Fruit fly (Drosophila melanogaster) whole organism, embryonic: ENCODE data around the gene CG15728.

Experiments used
- Aef1 ChIP-seq: fragments of 200-800 bp; sonication (Bioruptor generic); IDR thresholded peaks from 3 replicates; pipeline ENCODE4 v1.3.6; 2022; ENCODE audit warnings: missing biosample characterization, missing genetic modification characterization
- BEAF-32 ChIP-seq: fragments of 200-800 bp; sonication (Bioruptor generic); optimal IDR thresholded peaks from 3 replicates; lab custom pipeline; 2017; ENCODE audit warnings: missing biosample characterization, missing genetic modification characterization, mild to moderate bottlenecking, moderate library complexity, missing genetic modification reagents
- Blimp-1 ChIP-seq: fragments of 200-800 bp; sonication (Bioruptor generic); optimal IDR thresholded peaks from 3 replicates; lab custom pipeline; 2018; ENCODE audit warnings: missing biosample characterization, missing genetic modification characterization, mild to moderate bottlenecking, moderate library complexity, missing genetic modification reagents
- CG10462 ChIP-seq: fragments of 200-800 bp; sonication (Bioruptor generic); optimal IDR thresholded peaks from 2 replicates; lab custom pipeline; 2016; ENCODE audit warnings: missing biosample characterization, missing genetic modification characterization
- CG10979 ChIP-seq: fragments of 200-800 bp; sonication (Bioruptor generic); optimal IDR thresholded peaks from 2 replicates; lab custom pipeline; 2018; ENCODE audit warnings: missing biosample characterization, mild to moderate bottlenecking, missing genetic modification characterization, moderate library complexity
- CG11504 ChIP-seq: fragments of 200-800 bp; sonication (Bioruptor generic); optimal IDR thresholded peaks from 3 replicates; lab custom pipeline; 2019; ENCODE audit warnings: missing biosample characterization, mild to moderate bottlenecking, missing genetic modification characterization, moderate library complexity
- CG12236 ChIP-seq: fragments of 200-800 bp; sonication (Bioruptor generic); optimal IDR thresholded peaks from 2 replicates; lab custom pipeline; 2016; ENCODE audit warnings: missing biosample characterization, missing genetic modification characterization
- CG12299 ChIP-seq: fragments of 200-800 bp; sonication (Bioruptor generic); optimal IDR thresholded peaks from 2 replicates; lab custom pipeline; 2018; ENCODE audit warnings: missing biosample characterization, mild to moderate bottlenecking, missing genetic modification characterization
- CG1529 ChIP-seq: fragments of 200-800 bp; sonication (Bioruptor generic); optimal IDR thresholded peaks from 3 replicates; lab custom pipeline; 2018; ENCODE audit warnings: missing biosample characterization, missing genetic modification characterization
- CG15601 ChIP-seq: fragments of 200-800 bp; sonication (Bioruptor generic); optimal IDR thresholded peaks from 3 replicates; lab custom pipeline; 2019; ENCODE audit warnings: missing biosample characterization, mild to moderate bottlenecking, missing genetic modification characterization, moderate library complexity
- CG2120 ChIP-seq: fragments of 200-800 bp; sonication (Bioruptor generic); optimal IDR thresholded peaks from 3 replicates; lab custom pipeline; 2016; ENCODE audit warnings: missing biosample characterization, missing genetic modification characterization
- CG31441 ChIP-seq: fragments of 200-800 bp; sonication (Bioruptor generic); IDR thresholded peaks from 2 replicates; pipeline ENCODE4 v1.3.6; 2022; ENCODE audit warnings: missing biosample characterization, missing genetic modification characterization
- CG3995 ChIP-seq: fragments of 200-800 bp; sonication (Bioruptor generic); optimal IDR thresholded peaks from 3 replicates; lab custom pipeline; 2016; ENCODE audit warnings: missing biosample characterization, missing genetic modification characterization
- CG4328 ChIP-seq: fragments of 200-800 bp; sonication (Bioruptor generic); optimal IDR thresholded peaks from 3 replicates; lab custom pipeline; 2017; ENCODE audit warnings: missing biosample characterization, missing genetic modification reagents, missing genetic modification characterization
- CG6689 ChIP-seq: fragments of 200-800 bp; sonication (Bioruptor generic); IDR thresholded peaks from 2 replicates; pipeline ENCODE4 v1.3.6; 2022; ENCODE audit warnings: missing biosample characterization, missing genetic modification characterization
- CG8478 ChIP-seq: fragments of >200 bp; optimal IDR thresholded peaks from 2 replicates; lab custom pipeline; 2018
- CG8765 ChIP-seq: fragments of 200-800 bp; sonication (Bioruptor generic); IDR thresholded peaks from 2 replicates; pipeline ENCODE4 v1.3.6; 2022; ENCODE audit warnings: missing biosample characterization, missing genetic modification characterization
- CG9727 ChIP-seq: fragments of 200-800 bp; sonication (Bioruptor generic); optimal IDR thresholded peaks from 3 replicates; lab custom pipeline; 2017; ENCODE audit warnings: missing biosample characterization, mild to moderate bottlenecking, missing genetic modification characterization
- CG9932 ChIP-seq: fragments of 200-800 bp; sonication (Bioruptor generic); IDR thresholded peaks from 2 replicates; pipeline ENCODE4 v1.3.6; 2022; ENCODE audit warnings: missing biosample characterization, missing genetic modification characterization
- D19A ChIP-seq: fragments of 200-800 bp; optimal IDR thresholded peaks from 3 replicates; lab custom pipeline; 2019; ENCODE audit warnings: missing biosample characterization, mild to moderate bottlenecking, missing genetic modification characterization, moderate library complexity
- Elba2 ChIP-seq: fragments of 200-800 bp; sonication (Bioruptor generic); optimal IDR thresholded peaks from 3 replicates; lab custom pipeline; 2016; ENCODE audit warnings: missing biosample characterization, missing genetic modification characterization
- Ets97D ChIP-seq: fragments of 200-800 bp; sonication (Bioruptor generic); optimal IDR thresholded peaks from 3 replicates; lab custom pipeline; 2016; ENCODE audit warnings: missing biosample characterization, missing genetic modification characterization
- HHEX ChIP-seq: fragments of 200-800 bp; sonication (Bioruptor generic); optimal IDR thresholded peaks from 3 replicates; lab custom pipeline; 2017; ENCODE audit warnings: missing biosample characterization, mild to moderate bottlenecking, missing genetic modification characterization, missing genetic modification reagents
- MBD-R2 ChIP-seq: fragments of 200-800 bp; sonication (Bioruptor generic); IDR thresholded peaks from 2 replicates; pipeline ENCODE4 v1.3.6; 2022; ENCODE audit warnings: missing biosample characterization, missing genetic modification characterization
- MTF-1 ChIP-seq: fragments of 200-800 bp; sonication (Bioruptor generic); optimal IDR thresholded peaks from 2 replicates; lab custom pipeline; 2018; ENCODE audit warnings: missing biosample characterization, mild to moderate bottlenecking, missing genetic modification characterization, borderline replicate concordance
- Mad ChIP-seq: fragments of 200-800 bp; sonication (Bioruptor generic); optimal IDR thresholded peaks from 2 replicates; lab custom pipeline; 2016; ENCODE audit warnings: missing biosample characterization, missing genetic modification characterization
- Mrtf ChIP-seq: fragments of 200-800 bp; sonication (Bioruptor generic); IDR thresholded peaks from 3 replicates; pipeline ENCODE4 v1.3.6; 2022; ENCODE audit warnings: missing biosample characterization, missing genetic modification characterization
- Rx ChIP-seq: fragments of 200-800 bp; sonication (Bioruptor generic); IDR thresholded peaks from 2 replicates; pipeline ENCODE4 v1.3.6; 2022; ENCODE audit warnings: missing biosample characterization, missing genetic modification characterization
- Sin3A ChIP-seq: fragments of >200 bp; optimal IDR thresholded peaks from 2 replicates; lab custom pipeline; 2018
- Spps ChIP-seq: fragments of 200-800 bp; sonication (Bioruptor generic); optimal IDR thresholded peaks from 2 replicates; lab custom pipeline; 2018; ENCODE audit warnings: missing biosample characterization, mild to moderate bottlenecking, missing genetic modification characterization
- ara ChIP-seq: fragments of 200-800 bp; sonication (Bioruptor generic); IDR thresholded peaks from 2 replicates; pipeline ENCODE4 v1.3.6; 2022; ENCODE audit warnings: missing biosample characterization, missing genetic modification characterization
- ash1 ChIP-seq: fragments of 200-800 bp; sonication (Bioruptor generic); optimal IDR thresholded peaks from 2 replicates; lab custom pipeline; 2018; ENCODE audit warnings: missing biosample characterization, mild to moderate bottlenecking, missing genetic modification characterization
- chinmo ChIP-seq: fragments of 200-800 bp; sonication (Bioruptor generic); IDR thresholded peaks from 4 replicates; pipeline ENCODE4 v1.3.6; 2022; ENCODE audit warnings: missing biosample characterization, missing genetic modification characterization; ENCODE audit not compliant: partially characterized antibody
- crc ChIP-seq: fragments of 200-800 bp; sonication (Bioruptor generic); optimal IDR thresholded peaks from 2 replicates; lab custom pipeline; 2016; ENCODE audit warnings: missing biosample characterization, missing genetic modification characterization
- crol ChIP-seq: fragments of 200-800 bp; sonication (Bioruptor generic); IDR thresholded peaks from 2 replicates; pipeline ENCODE4 v1.3.6; 2022; ENCODE audit warnings: missing biosample characterization, missing genetic modification characterization
- cwo ChIP-seq: fragments of 200-800 bp; sonication (Bioruptor generic); optimal IDR thresholded peaks from 3 replicates; lab custom pipeline; 2017; ENCODE audit warnings: missing biosample characterization, missing genetic modification characterization, mild to moderate bottlenecking, moderate library complexity, missing genetic modification reagents
- dati ChIP-seq: fragments of 200-800 bp; sonication (Bioruptor generic); IDR thresholded peaks from 2 replicates; pipeline ENCODE4 v1.3.6; 2022; ENCODE audit warnings: missing biosample characterization, missing genetic modification characterization
- dmrt11E ChIP-seq: fragments of 200-800 bp; sonication (Bioruptor generic); optimal IDR thresholded peaks from 3 replicates; lab custom pipeline; 2018; ENCODE audit warnings: missing biosample characterization, mild to moderate bottlenecking, missing genetic modification characterization, moderate library complexity
- dpn ChIP-seq, 2 experiments: fragments of 200-800 bp; sonication (Bioruptor generic); optimal IDR thresholded peaks; 3 replicates each; lab custom pipeline; 2016; ENCODE audit warnings: missing biosample characterization in 2 of 2, missing genetic modification characterization in 2 of 2
- eyg ChIP-seq: fragments of 200-800 bp; sonication (Bioruptor generic); optimal IDR thresholded peaks from 3 replicates; lab custom pipeline; 2016; ENCODE audit warnings: missing biosample characterization, missing genetic modification characterization
- gcm ChIP-seq: fragments of 200-800 bp; sonication (Bioruptor generic); optimal IDR thresholded peaks from 2 replicates; lab custom pipeline; 2019; ENCODE audit warnings: missing biosample characterization, mild to moderate bottlenecking, missing genetic modification characterization, moderate library complexity
- grau ChIP-seq: fragments of 200-800 bp; optimal IDR thresholded peaks from 3 replicates; lab custom pipeline; 2019; ENCODE audit warnings: missing biosample characterization, mild to moderate bottlenecking, missing genetic modification characterization, moderate library complexity
- lbe ChIP-seq: fragments of 200-800 bp; sonication (Bioruptor generic); optimal IDR thresholded peaks from 2 replicates; lab custom pipeline; 2016; ENCODE audit warnings: missing biosample characterization, mild to moderate bottlenecking, missing genetic modification characterization
- lov ChIP-seq, 2 experiments: fragments of 200-800 bp in 1 of 2; fragments of >200 bp in 1 of 2; sonication (Bioruptor generic) in 1 of 2; IDR thresholded peaks in 1 of 2; optimal IDR thresholded peaks in 1 of 2; 2 replicates in 1 of 2; 3 replicates in 1 of 2; pipeline versions ENCODE4 v1.3.6 to Lab custom; 2017 to 2022; ENCODE audit warnings: missing biosample characterization in 1 of 2, missing genetic modification characterization in 1 of 2
- luna ChIP-seq: fragments of 200-800 bp; sonication (Bioruptor generic); optimal IDR thresholded peaks from 2 replicates; lab custom pipeline; 2016; ENCODE audit warnings: missing biosample characterization, missing genetic modification characterization
- rib ChIP-seq: fragments of 200-800 bp; sonication (Bioruptor generic); IDR thresholded peaks from 2 replicates; pipeline ENCODE4 v1.3.6; 2022; ENCODE audit warnings: missing biosample characterization, missing genetic modification characterization
- run ChIP-seq: fragments of 200-800 bp; sonication (Bioruptor generic); optimal IDR thresholded peaks from 3 replicates; lab custom pipeline; 2018; ENCODE audit warnings: missing biosample characterization, mild to moderate bottlenecking, missing genetic modification characterization
- salm ChIP-seq: fragments of 200-800 bp; sonication (Bioruptor generic); optimal IDR thresholded peaks from 2 replicates; lab custom pipeline; 2018; ENCODE audit warnings: missing biosample characterization, mild to moderate bottlenecking, missing genetic modification characterization
- stc ChIP-seq: fragments of 200-800 bp; sonication (Bioruptor generic); IDR thresholded peaks from 2 replicates; pipeline ENCODE4 v1.3.6; 2022; ENCODE audit warnings: missing biosample characterization, missing genetic modification characterization
- wek ChIP-seq: fragments of 200-800 bp; sonication (Bioruptor generic); optimal IDR thresholded peaks from 3 replicates; lab custom pipeline; 2018; ENCODE audit warnings: missing biosample characterization, mild to moderate bottlenecking, missing genetic modification characterization, moderate library complexity
- zen ChIP-seq: fragments of 200-800 bp; sonication (Bioruptor generic); optimal IDR thresholded peaks from 3 replicates; lab custom pipeline; 2018; ENCODE audit warnings: missing biosample characterization, mild to moderate bottlenecking, missing genetic modification characterization, moderate library complexity

The CG15728 gene

dm6 chrX:12665796-12666338, 41.8 kb downstream of the CG15728 start (continued):
- TF ChIP-seq lov (optimal IDR thresholded peaks at IDR 0.05; lab: Kevin White, UChicago) (no peak), lov (GFP tag; IDR thresholded peaks at IDR 0.05; lab: Robert Waterston, UW) (no peak), dmrt11E (tag; lab: Kevin White, UChicago) (no peak), HHEX (GFP tag; lab: Kevin White, UChicago) (no peak), CG9727 (no peak), cwo (no peak), D19A (no peak), CG10979 (no peak), Ets97D (GFP tag; lab: Kevin White, UChicago) (no peak), gcm (GFP tag; lab: Kevin White, UChicago) (peak; percentile 76), Mad (no peak), luna (GFP tag; lab: Kevin White, UChicago) (no peak), CG10462 (GFP tag; lab: Kevin White, UChicago) (no peak), grau (peak; percentile 7), CG11504 (peak; percentile 30), CG2120 (GFP tag; lab: Kevin White, UChicago) (no peak), chinmo (GFP tag; lab: Robert Waterston, UW) (peak; percentile 87; the same call in 2 of the 4 replicates), dpn (GFP tag; optimal IDR thresholded peaks at IDR 0.05; lab: Kevin White, UChicago) (no peak), CG9932 (GFP tag; lab: Robert Waterston, UW) (no peak), crc (GFP tag; lab: Kevin White, UChicago) (no peak), CG8765 (no peak), lbe (GFP tag; lab: Kevin White, UChicago) (no peak), CG12299 (tag; lab: Kevin White, UChicago) (no peak), CG31441 (GFP tag; lab: Robert Waterston, UW) (0 out of 2 replicates have a peak, but pooled peaks have one; percentile 4), Mrtf (no peak), zen (tag; lab: Kevin White, UChicago) (no peak)

DNA sequence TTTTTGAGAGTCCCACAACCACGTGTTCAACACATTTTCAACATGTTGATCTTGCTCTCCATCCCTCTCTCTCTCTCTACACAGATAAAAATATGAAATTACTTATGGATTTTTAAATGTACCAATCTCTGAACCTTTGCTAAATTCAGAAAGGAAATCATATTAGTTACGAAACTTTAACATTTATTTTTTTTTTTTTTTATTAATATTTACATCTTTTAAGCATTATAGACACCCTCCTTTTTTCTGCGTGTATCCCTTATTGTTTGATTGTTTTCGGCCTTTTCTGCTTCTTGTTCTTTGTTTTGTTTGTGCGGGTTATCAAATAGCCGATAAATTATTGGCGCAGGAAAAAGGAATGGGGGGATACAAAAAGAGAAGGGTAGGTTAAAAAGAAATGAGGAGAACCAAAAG, 42.4 kb downstream of the CG15728 start:
- TF ChIP-seq salm (tag; lab: Kevin White, UChicago) (peak; percentile 95), CG4328 (GFP tag; lab: Kevin White, UChicago) (peak; percentile 93), stc (GFP tag; lab: Robert Waterston, UW) (peak; percentile 94), dati (peak; percentile 80; the same call in 1 of the 2 replicates), Aef1 (GFP tag; lab: Robert Waterston, UW) (peak; percentile 92), run (peak; percentile 86), CG12236 (GFP tag; lab: Kevin White, UChicago) (peak; percentile 51), Sin3A (lab: Kevin White, UChicago) (no peak), MBD-R2 (GFP tag; lab: Robert Waterston, UW) (peak; percentile 90), Rx (peak; percentile 82), CG3995 (GFP tag; lab: Kevin White, UChicago) (peak; percentile 56), CG6689 (GFP tag; lab: Robert Waterston, UW) (peak; percentile 96), wek (GFP tag; lab: Kevin White, UChicago) (peak; percentile 60), CG8478 (lab: Kevin White, UChicago) (no peak), CG1529 (GFP tag; lab: Kevin White, UChicago) (peak; percentile 90), eyg (GFP tag; lab: Kevin White, UChicago) (no peak), ash1 (peak; percentile 61), rib (peak; percentile 96), Elba2 (GFP tag; lab: Kevin White, UChicago) (peak; percentile 80), luna (GFP tag; lab: Kevin White, UChicago) (peak; percentile 41), Spps (tag; lab: Kevin White, UChicago) (peak; percentile 97), Blimp-1 (GFP tag; lab: Kevin White, UChicago) (peak; percentile 97), BEAF-32 (no peak), CG15601 (peak; percentile 97), ara (peak; percentile 97), MTF-1 (GFP tag; lab: Kevin White, UChicago) (peak; percentile 92), crol (GFP tag; lab: Robert Waterston, UW) (peak; percentile 85)
